Worm (Caenorhabditis elegans) whole organism, young adult: ENCODE data around the gene tag-250.

ENCODE experiments used
- B0336.3 ChIP-seq: fragments of 200-800 bp; sonication (Bioruptor generic); IDR thresholded peaks from 2 replicates; pipeline ENCODE4 v1.3.6; 2022; ENCODE audit warnings: missing genetic modification characterization, missing compliant biosample characterization
- C17E4.6 ChIP-seq: fragments of 200-800 bp; sonication (Bioruptor generic); IDR thresholded peaks from 2 replicates; pipeline ENCODE4 v1.3.6; 2022; ENCODE audit warnings: missing genetic modification reagents, missing genetic modification characterization, missing compliant biosample characterization
- D2030.7 ChIP-seq: fragments of 200-800 bp; sonication (Bioruptor generic); IDR thresholded peaks from 2 replicates; pipeline ENCODE4 v1.3.6; 2022; ENCODE audit warnings: missing genetic modification reagents, missing genetic modification characterization, missing compliant biosample characterization
- F22D6.2 ChIP-seq: sonication (generic microtip); optimal IDR thresholded peaks from 2 replicates; lab custom pipeline; 2016; ENCODE audit warnings: mild to moderate bottlenecking, missing genetic modification characterization, missing compliant biosample characterization
- F23B12.7 ChIP-seq: sonication (generic microtip); optimal IDR thresholded peaks from 2 replicates; lab custom pipeline; 2017; ENCODE audit warnings: missing genetic modification characterization, mild to moderate bottlenecking, missing compliant biosample characterization, antibody characterized with exemption, moderate library complexity; ENCODE audit not compliant: insufficient read depth
- F52B5.7 ChIP-seq: sonication (generic microtip); optimal IDR thresholded peaks from 2 replicates; lab custom pipeline; 2016; ENCODE audit warnings: mild to moderate bottlenecking, missing genetic modification characterization, missing compliant biosample characterization
- T07F8.4 ChIP-seq: sonication (generic microtip); optimal IDR thresholded peaks from 2 replicates; lab custom pipeline; 2016; ENCODE audit warnings: mild to moderate bottlenecking, missing genetic modification characterization, moderate library complexity, missing compliant biosample characterization
- Y53F4B.3 ChIP-seq: fragments of 200-800 bp; sonication (Bioruptor generic); IDR thresholded peaks from 2 replicates; pipeline ENCODE4 v1.3.6; 2022; ENCODE audit warnings: missing genetic modification reagents, missing genetic modification characterization, missing compliant biosample characterization
- Y67H2A.10 ChIP-seq: fragments of 200-800 bp; sonication (Bioruptor generic); conservative IDR thresholded peaks from 2 replicates; pipeline ENCODE4 v1.3.6; 2022; ENCODE audit warnings: missing genetic modification reagents, missing genetic modification characterization, missing compliant biosample characterization
- ZK185.1 ChIP-seq: sonication (generic microtip); optimal IDR thresholded peaks from 2 replicates; lab custom pipeline; 2016; ENCODE audit warnings: mild to moderate bottlenecking, missing genetic modification characterization, missing compliant biosample characterization; ENCODE audit not compliant: poor library complexity, severe bottlenecking
- aptf-3 ChIP-seq: fragments of 200-800 bp; sonication (Bioruptor generic); IDR thresholded peaks from 2 replicates; pipeline ENCODE4 v1.3.6; 2022; ENCODE audit warnings: missing genetic modification characterization, missing compliant biosample characterization
- attf-5 ChIP-seq: fragments of 200-800 bp; sonication (Bioruptor generic); optimal IDR thresholded peaks from 2 replicates; lab custom pipeline; 2018; ENCODE audit warnings: mild to moderate bottlenecking, missing genetic modification characterization, missing compliant biosample characterization
- attf-6 ChIP-seq: fragments of 200-800 bp; sonication (Bioruptor generic); IDR thresholded peaks from 2 replicates; pipeline ENCODE4 v1.3.6; 2022; ENCODE audit warnings: missing genetic modification reagents, missing genetic modification characterization, missing compliant biosample characterization
- bed-1 ChIP-seq: fragments of 200-800 bp; sonication (Bioruptor generic); IDR thresholded peaks from 2 replicates; pipeline ENCODE4 v1.3.6; 2022; ENCODE audit warnings: missing genetic modification reagents, missing genetic modification characterization, missing compliant biosample characterization
- ccch-3 ChIP-seq: fragments of 200-800 bp; sonication (Bioruptor generic); optimal IDR thresholded peaks from 2 replicates; lab custom pipeline; 2018; ENCODE audit warnings: mild to moderate bottlenecking, missing genetic modification characterization, missing compliant biosample characterization
- cebp-1 ChIP-seq, 2 experiments: fragments of 200-800 bp in 1 of 2; sonication (Bioruptor generic) in 1 of 2; sonication (generic microtip) in 1 of 2; IDR thresholded peaks in 1 of 2; optimal IDR thresholded peaks in 1 of 2; 2 replicates each; pipeline versions ENCODE4 v1.3.6 to Lab custom; 2017 to 2022; ENCODE audit warnings: missing compliant biosample characterization in 2 of 2, missing genetic modification characterization in 2 of 2, mild to moderate bottlenecking in 1 of 2, missing genetic modification reagents in 1 of 2, moderate library complexity in 1 of 2
- ceh-91 ChIP-seq: fragments of 200-800 bp; sonication (Bioruptor generic); IDR thresholded peaks from 2 replicates; pipeline ENCODE4 v1.3.6; 2022; ENCODE audit warnings: missing genetic modification reagents, missing genetic modification characterization, missing compliant biosample characterization
- efl-1 ChIP-seq: fragments of 150-350 bp; optimal IDR thresholded peaks from 2 replicates; lab custom pipeline; 2014; ENCODE audit warnings: missing biosample characterization, missing genetic modification reagents, missing genetic modification characterization
- egl-44 ChIP-seq: fragments of 200-800 bp; sonication (Bioruptor generic); IDR thresholded peaks from 2 replicates; pipeline ENCODE4 v1.3.6; 2022; ENCODE audit warnings: missing genetic modification reagents, missing genetic modification characterization, missing compliant biosample characterization
- egrh-3 ChIP-seq: fragments of 200-800 bp; sonication (Bioruptor generic); IDR thresholded peaks from 2 replicates; pipeline ENCODE4 v1.3.6; 2022; ENCODE audit warnings: missing genetic modification reagents, missing genetic modification characterization, missing compliant biosample characterization
- ets-4 ChIP-seq: fragments of 200-800 bp; sonication (Bioruptor generic); optimal IDR thresholded peaks from 2 replicates; lab custom pipeline; 2018; ENCODE audit warnings: mild to moderate bottlenecking, missing genetic modification characterization, missing compliant biosample characterization
- fkh-3 ChIP-seq: sonication (generic microtip); optimal IDR thresholded peaks from 2 replicates; lab custom pipeline; 2016; ENCODE audit warnings: mild to moderate bottlenecking, missing genetic modification characterization, missing compliant biosample characterization
- him-1 ChIP-seq: sonication (generic microtip); optimal IDR thresholded peaks from 2 replicates; lab custom pipeline; 2016; ENCODE audit warnings: missing genotype, missing genetic modification reagents, missing genetic modification characterization, missing compliant biosample characterization
- hmg-20 ChIP-seq: fragments of 200-800 bp; sonication (Bioruptor generic); IDR thresholded peaks from 2 replicates; pipeline ENCODE4 v1.3.6; 2022; ENCODE audit warnings: missing genetic modification reagents, missing genetic modification characterization, missing compliant biosample characterization
- hsf-1 ChIP-seq: fragments of 200-800 bp; sonication (Bioruptor generic); IDR thresholded peaks from 2 replicates; pipeline ENCODE4 v1.3.6; 2022; ENCODE audit warnings: missing genetic modification reagents, missing genetic modification characterization, missing compliant biosample characterization
- let-526 ChIP-seq: fragments of 200-800 bp; sonication (Bioruptor generic); IDR thresholded peaks from 2 replicates; pipeline ENCODE4 v1.3.6; 2022; ENCODE audit warnings: missing genetic modification reagents, missing genetic modification characterization, missing compliant biosample characterization
- let-607 ChIP-seq, 2 experiments: fragments of 200-800 bp in 1 of 2; sonication (Bioruptor generic) in 1 of 2; sonication (generic microtip) in 1 of 2; optimal IDR thresholded peaks; 2 replicates each; lab custom pipeline; 2016 to 2018; ENCODE audit warnings: mild to moderate bottlenecking in 2 of 2, missing compliant biosample characterization in 2 of 2, missing genetic modification characterization in 2 of 2, moderate library complexity in 2 of 2, missing genotype in 1 of 2
- lin-54 ChIP-seq: fragments of 200-800 bp; sonication (Bioruptor generic); optimal IDR thresholded peaks from 2 replicates; lab custom pipeline; 2018; ENCODE audit warnings: mild to moderate bottlenecking, missing genetic modification characterization, missing compliant biosample characterization
- lir-1 ChIP-seq: fragments of 200-800 bp; sonication (Bioruptor generic); conservative IDR thresholded peaks from 2 replicates; pipeline ENCODE4 v1.3.6; 2022; ENCODE audit warnings: missing genetic modification reagents, missing genetic modification characterization, missing compliant biosample characterization
- lsl-1 ChIP-seq: fragments of 200-800 bp; sonication (Bioruptor generic); optimal IDR thresholded peaks from 2 replicates; lab custom pipeline; 2018; ENCODE audit warnings: mild to moderate bottlenecking, missing genetic modification characterization, moderate library complexity, missing compliant biosample characterization
- lsy-27 ChIP-seq: sonication (generic microtip); optimal IDR thresholded peaks from 2 replicates; lab custom pipeline; 2017; ENCODE audit warnings: missing genetic modification characterization, mild to moderate bottlenecking, missing compliant biosample characterization, antibody characterized with exemption, missing genotype, borderline replicate concordance; ENCODE audit not compliant: insufficient read depth
- madf-6 ChIP-seq: fragments of 200-800 bp; sonication (Bioruptor generic); IDR thresholded peaks from 2 replicates; pipeline ENCODE4 v1.3.6; 2022; ENCODE audit warnings: missing genetic modification reagents, missing genetic modification characterization, missing compliant biosample characterization
- mcd-1 ChIP-seq: fragments of 200-800 bp; sonication (Bioruptor generic); IDR thresholded peaks from 2 replicates; pipeline ENCODE4 v1.3.6; 2022; ENCODE audit warnings: missing genetic modification reagents, missing genetic modification characterization, missing compliant biosample characterization
- nfyb-1 ChIP-seq: fragments of 200-800 bp; sonication (Bioruptor generic); IDR thresholded peaks from 2 replicates; pipeline ENCODE4 v1.3.6; 2022; ENCODE audit warnings: missing genetic modification reagents, missing genetic modification characterization, missing compliant biosample characterization
- nhr-120 ChIP-seq: fragments of 200-800 bp; sonication (Bioruptor generic); IDR thresholded peaks from 2 replicates; pipeline ENCODE4 v1.3.6; 2022; ENCODE audit warnings: missing genetic modification characterization, missing compliant biosample characterization
- nhr-80 ChIP-seq: sonication (generic microtip); optimal IDR thresholded peaks from 2 replicates; lab custom pipeline; 2016; ENCODE audit warnings: missing genetic modification characterization, missing compliant biosample characterization
- pha-4 ChIP-seq: fragments of 150-350 bp; sonication (generic microtip); optimal IDR thresholded peaks from 2 replicates; lab custom pipeline; 2014; ENCODE audit warnings: missing biosample characterization, missing genetic modification reagents, missing genetic modification characterization
- snpc-1.1 ChIP-seq: sonication (generic microtip); optimal IDR thresholded peaks from 2 replicates; lab custom pipeline; 2017; ENCODE audit warnings: missing genetic modification characterization, mild to moderate bottlenecking, missing compliant biosample characterization, antibody characterized with exemption, moderate library complexity, missing genotype, missing genetic modification reagents; ENCODE audit not compliant: insufficient read depth
- tlf-1 ChIP-seq: fragments of 200-800 bp; sonication (Bioruptor generic); optimal IDR thresholded peaks from 2 replicates; lab custom pipeline; 2018; ENCODE audit warnings: mild to moderate bottlenecking, missing genetic modification characterization, missing compliant biosample characterization
- unc-62 ChIP-seq: fragments of 150-350 bp; optimal IDR thresholded peaks from 2 replicates; lab custom pipeline; 2014; ENCODE audit warnings: missing biosample characterization, missing genetic modification reagents, missing genetic modification characterization
- zfh-2 ChIP-seq: fragments of 200-800 bp; sonication (Bioruptor generic); conservative IDR thresholded peaks from 2 replicates; pipeline ENCODE4 v1.3.6; 2022; ENCODE audit warnings: missing genetic modification reagents, missing genetic modification characterization, missing compliant biosample characterization
- ztf-18 ChIP-seq: sonication (generic microtip); optimal IDR thresholded peaks from 2 replicates; lab custom pipeline; 2016; ENCODE audit warnings: missing genotype, mild to moderate bottlenecking, missing genetic modification characterization, missing compliant biosample characterization
- ztf-26 ChIP-seq: sonication (generic microtip); optimal IDR thresholded peaks from 2 replicates; lab custom pipeline; 2017; ENCODE audit warnings: missing genetic modification characterization, missing compliant biosample characterization
- ztf-3 ChIP-seq: fragments of 200-800 bp; sonication (Bioruptor generic); optimal IDR thresholded peaks from 2 replicates; lab custom pipeline; 2018; ENCODE audit warnings: mild to moderate bottlenecking, missing genetic modification characterization, missing compliant biosample characterization

tag-250 gene

ce11 chrIII:7924821-7925220, at the start of gene tag-250:
Gene tag-250, minus strand, starts transcription at chrIII:7924921.
- TF ChIP-seq let-526 (GFP tag; lab: Robert Waterston, UW) (no peak), zfh-2 (GFP tag; lab: Robert Waterston, UW) (no peak), snpc-1.1 (tag; lab: Kevin White, UChicago) (no peak), lsy-27 (tag; lab: Kevin White, UChicago) (no peak), attf-6 (GFP tag; lab: Robert Waterston, UW) (no peak), fkh-3 (tag; lab: Kevin White, UChicago) (no peak), egl-44 (GFP tag; lab: Robert Waterston, UW) (no peak), let-607 (tag; optimal IDR thresholded peaks at IDR 0.05; lab: Kevin White, UChicago) (no peak), Y67H2A.10 (no peak), ZK185.1 (no peak), Y53F4B.3 (GFP tag; lab: Robert Waterston, UW) (no peak), bed-1 (GFP tag; lab: Robert Waterston, UW) (no peak)

- peak; percentile 10 for TF ChIP-seq tlf-1
- TF ChIP-seq hmg-20 (GFP tag; lab: Robert Waterston, UW) = no peak
- TF ChIP-seq nfyb-1 (GFP tag; lab: Robert Waterston, UW) = peak; percentile 40; the same call in 1 of the 2 replicates
- no peak for TF ChIP-seq cebp-1 (GFP tag; IDR thresholded peaks at IDR 0.05; lab: Robert Waterston, UW)
- TF ChIP-seq cebp-1 (tag; optimal IDR thresholded peaks at IDR 0.05; lab: Kevin White, UChicago) = peak; percentile 44
- peak; percentile 15; the same call in 1 of the 2 replicates for TF ChIP-seq mcd-1 (GFP tag; lab: Robert Waterston, UW)
- TF ChIP-seq F23B12.7 (tag; lab: Kevin White, UChicago) = no peak
- TF ChIP-seq lsl-1 (GFP tag; lab: Kevin White, UChicago) = peak; percentile 6
- peak; percentile 61 for TF ChIP-seq ets-4 (GFP tag; lab: Kevin White, UChicago)
- TF ChIP-seq ccch-3 (GFP tag; lab: Kevin White, UChicago) = no peak
- TF ChIP-seq egrh-3 (GFP tag; lab: Robert Waterston, UW) = no peak
- no peak for TF ChIP-seq T07F8.4 (tag; lab: Kevin White, UChicago)
- TF ChIP-seq unc-62 (GFP tag; lab: Kevin White, UChicago) = peak; percentile 3
- peak; percentile 24; the same call in 1 of the 2 replicates for TF ChIP-seq B0336.3 (GFP tag; lab: Robert Waterston, UW)
- peak; percentile 26 for TF ChIP-seq nhr-80
- peak; percentile 26 for TF ChIP-seq attf-5 (GFP tag; lab: Kevin White, UChicago)
- TF ChIP-seq pha-4 = peak; percentile 65
- TF ChIP-seq F52B5.7 (tag; lab: Kevin White, UChicago) = no peak
- no peak for TF ChIP-seq nhr-120 (GFP tag; lab: Robert Waterston, UW)
Observed at ce11 chrIII:7973968-7974607, 49.4 kb upstream of the tag-250 start.

ce11 chrIII:7973201-7973767, 48.6 kb upstream of the tag-250 start, which contains the start of the genes eef-1B.1 and aco-2:
Gene eef-1B.1, minus strand, starts transcription at chrIII:7973386.
Gene aco-2, plus strand, starts transcription at chrIII:7973717.
- TF ChIP-seq madf-6 (GFP tag; lab: Robert Waterston, UW) (peak; percentile 84), ztf-18 (tag; lab: Kevin White, UChicago) (peak; percentile 98), him-1 (tag; lab: Kevin White, UChicago) (no peak), C17E4.6 (GFP tag; lab: Robert Waterston, UW) (no peak), aptf-3 (GFP tag; lab: Robert Waterston, UW) (no peak), lir-1 (peak; percentile 42; the same call in 1 of the 2 replicates), ztf-26 (peak; percentile 74), ztf-3 (GFP tag; lab: Kevin White, UChicago) (no peak), nhr-80 (peak; percentile 94), efl-1 (GFP tag; lab: Kevin White, UChicago) (peak; percentile 53), hmg-20 (GFP tag; lab: Robert Waterston, UW) (no peak), ceh-91 (GFP tag; lab: Robert Waterston, UW) (no peak), F22D6.2 (tag; lab: Kevin White, UChicago) (no peak), D2030.7 (GFP tag; lab: Robert Waterston, UW) (peak; percentile 56), hsf-1 (no peak), lin-54 (GFP tag; lab: Kevin White, UChicago) (peak; percentile 86)
